Fruit fly (Drosophila melanogaster) whole organism, embryonic: ENCODE data around the gene CG10365.
A peak's percentile ranks its signal among the peaks of the same experiment; 100 is the strongest.

Source experiments
- Atf6 ChIP-seq: fragments of 200-800 bp; sonication (Bioruptor generic); IDR thresholded peaks from 2 replicates; pipeline ENCODE4 v1.3.6; 2022; ENCODE audit warnings: missing biosample characterization, missing genetic modification characterization
- Bgb ChIP-seq: fragments of 200-800 bp; sonication (Bioruptor generic); IDR thresholded peaks from 2 replicates; pipeline ENCODE4 v1.3.6; 2022; ENCODE audit warnings: missing biosample characterization, missing genetic modification characterization; ENCODE audit not compliant: partially characterized antibody
- CG10321 ChIP-seq: fragments of 200-800 bp; sonication (Bioruptor generic); IDR thresholded peaks from 2 replicates; pipeline ENCODE4 v1.3.6; 2022; ENCODE audit warnings: missing biosample characterization, missing genetic modification characterization
- CG13287 ChIP-seq: fragments of 200-800 bp; sonication (Bioruptor generic); IDR thresholded peaks from 2 replicates; pipeline ENCODE4 v1.3.6; 2022; ENCODE audit warnings: missing biosample characterization, missing genetic modification characterization; ENCODE audit not compliant: partially characterized antibody
- CG15514 ChIP-seq: fragments of 200-800 bp; sonication (Bioruptor generic); optimal IDR thresholded peaks from 3 replicates; lab custom pipeline; 2017; ENCODE audit warnings: missing biosample characterization, missing genetic modification characterization, mild to moderate bottlenecking, moderate library complexity, missing genetic modification reagents
- CG34376 ChIP-seq: fragments of 200-800 bp; sonication (Bioruptor generic); optimal IDR thresholded peaks from 2 replicates; lab custom pipeline; 2018; ENCODE audit warnings: missing biosample characterization, mild to moderate bottlenecking, missing genetic modification characterization
- CG34422 ChIP-seq: fragments of 200-800 bp; sonication (Bioruptor generic); IDR thresholded peaks from 3 replicates; pipeline ENCODE4 v1.3.6; 2022; ENCODE audit warnings: missing biosample characterization, missing genetic modification characterization
- CG3847 ChIP-seq: fragments of 200-800 bp; sonication (Bioruptor generic); IDR thresholded peaks from 2 replicates; pipeline ENCODE4 v1.3.6; 2022; ENCODE audit warnings: missing biosample characterization, missing genetic modification characterization
- CG8924 ChIP-seq: fragments of 200-800 bp; optimal IDR thresholded peaks from 3 replicates; lab custom pipeline; 2019; ENCODE audit warnings: missing biosample characterization, mild to moderate bottlenecking, missing genetic modification characterization, moderate library complexity
- CG9932 ChIP-seq: fragments of 200-800 bp; sonication (Bioruptor generic); IDR thresholded peaks from 2 replicates; pipeline ENCODE4 v1.3.6; 2022; ENCODE audit warnings: missing biosample characterization, missing genetic modification characterization
- Dp ChIP-seq: fragments of 200-800 bp; sonication (Bioruptor generic); optimal IDR thresholded peaks from 2 replicates; lab custom pipeline; 2018; ENCODE audit warnings: missing biosample characterization, mild to moderate bottlenecking, missing genetic modification characterization, moderate library complexity
- Dref ChIP-seq: fragments of 200-800 bp; sonication (Bioruptor generic); IDR thresholded peaks from 2 replicates; pipeline ENCODE4 v1.3.6; 2022; ENCODE audit warnings: missing biosample characterization, missing genetic modification characterization
- E2f2 ChIP-seq: fragments of 200-800 bp; sonication (Bioruptor generic); IDR thresholded peaks from 2 replicates; pipeline ENCODE4 v1.3.6; 2022; ENCODE audit warnings: missing biosample characterization, missing genetic modification characterization
- Fer1 ChIP-seq: fragments of 200-800 bp; sonication (Bioruptor generic); optimal IDR thresholded peaks from 2 replicates; lab custom pipeline; 2017; ENCODE audit warnings: missing biosample characterization, mild to moderate bottlenecking, missing genetic modification characterization
- Hey ChIP-seq: fragments of 200-800 bp; sonication (Bioruptor generic); optimal IDR thresholded peaks from 3 replicates; lab custom pipeline; 2018; ENCODE audit warnings: missing biosample characterization, mild to moderate bottlenecking, missing genetic modification characterization
- HmgZ ChIP-seq: fragments of 200-800 bp; sonication (Bioruptor generic); optimal IDR thresholded peaks from 2 replicates; lab custom pipeline; 2018; ENCODE audit warnings: missing biosample characterization, mild to moderate bottlenecking, missing genetic modification characterization
- Jarid2 ChIP-seq: fragments of 200-800 bp; sonication (Bioruptor generic); optimal IDR thresholded peaks from 3 replicates; lab custom pipeline; 2017; ENCODE audit warnings: mild to moderate bottlenecking, missing biosample characterization, missing genetic modification reagents, missing genetic modification characterization
- Med ChIP-seq: fragments of 200-800 bp; sonication (Bioruptor generic); peaks from one replicate; lab custom pipeline; 2016; ENCODE audit warnings: missing biosample characterization, missing genetic modification characterization, mild to moderate bottlenecking, inconsistent platforms, moderate library complexity
- Pdp1 ChIP-seq, 2 experiments: fragments of 200-800 bp; sonication (Bioruptor generic); optimal IDR thresholded peaks; 3 replicates each; lab custom pipeline; 2016; ENCODE audit warnings: missing biosample characterization in 2 of 2, missing genetic modification characterization in 2 of 2, mild to moderate bottlenecking in 1 of 2, moderate library complexity in 1 of 2
- ab ChIP-seq: fragments of 200-800 bp; sonication (Bioruptor generic); optimal IDR thresholded peaks from 2 replicates; lab custom pipeline; 2016; ENCODE audit warnings: missing biosample characterization, missing genetic modification characterization
- amos ChIP-seq: fragments of 200-800 bp; sonication (Bioruptor generic); IDR thresholded peaks from 2 replicates; pipeline ENCODE4 v1.3.6; 2022; ENCODE audit warnings: missing biosample characterization, missing genetic modification characterization; ENCODE audit not compliant: partially characterized antibody
- bigmax ChIP-seq: fragments of 200-800 bp; sonication (Bioruptor generic); optimal IDR thresholded peaks from 2 replicates; lab custom pipeline; 2018; ENCODE audit warnings: missing biosample characterization, mild to moderate bottlenecking, missing genetic modification characterization
- chm ChIP-seq: fragments of 200-800 bp; sonication (Bioruptor generic); IDR thresholded peaks from 2 replicates; pipeline ENCODE4 v1.3.6; 2022; ENCODE audit warnings: missing biosample characterization, missing genetic modification characterization
- ci ChIP-seq: fragments of 200-800 bp; sonication (Bioruptor generic); IDR thresholded peaks from 3 replicates; pipeline ENCODE4 v1.3.6; 2022; ENCODE audit warnings: missing biosample characterization, missing genetic modification characterization
- cwo ChIP-seq: fragments of 200-800 bp; sonication (Bioruptor generic); optimal IDR thresholded peaks from 3 replicates; lab custom pipeline; 2017; ENCODE audit warnings: missing biosample characterization, missing genetic modification characterization, mild to moderate bottlenecking, moderate library complexity, missing genetic modification reagents
- exex ChIP-seq: fragments of 200-800 bp; sonication (Bioruptor generic); optimal IDR thresholded peaks from 4 replicates; lab custom pipeline; 2018; ENCODE audit warnings: missing biosample characterization, mild to moderate bottlenecking, missing genetic modification characterization, moderate library complexity
- kni ChIP-seq: fragments of 200-800 bp; sonication (Bioruptor generic); optimal IDR thresholded peaks from 3 replicates; lab custom pipeline; 2017; ENCODE audit warnings: mild to moderate bottlenecking, missing biosample characterization, missing genetic modification reagents, missing genetic modification characterization
- pzg ChIP-seq: fragments of 200-800 bp; sonication (Bioruptor generic); optimal IDR thresholded peaks from 3 replicates; lab custom pipeline; 2018; ENCODE audit warnings: missing biosample characterization, mild to moderate bottlenecking, missing genetic modification characterization, moderate library complexity
- slbo ChIP-seq: fragments of 200-800 bp; sonication (Bioruptor generic); IDR thresholded peaks from 2 replicates; pipeline ENCODE4 v1.3.6; 2022; ENCODE audit warnings: missing biosample characterization, missing genetic modification characterization
- sna ChIP-seq: fragments of 200-800 bp; sonication (Bioruptor generic); IDR thresholded peaks from 2 replicates; pipeline ENCODE4 v1.3.6; 2022; ENCODE audit warnings: missing biosample characterization, missing genetic modification characterization; ENCODE audit not compliant: partially characterized antibody
- sr ChIP-seq: fragments of 200-800 bp; sonication (Bioruptor generic); IDR thresholded peaks from 3 replicates; pipeline ENCODE4 v1.3.6; 2022; ENCODE audit warnings: missing biosample characterization, missing genetic modification characterization
- sug ChIP-seq: fragments of 200-800 bp; optimal IDR thresholded peaks from 2 replicates; lab custom pipeline; 2019; ENCODE audit warnings: missing biosample characterization, mild to moderate bottlenecking, missing genetic modification characterization, moderate library complexity
- zf30C ChIP-seq: fragments of 200-800 bp; sonication (Bioruptor generic); optimal IDR thresholded peaks from 3 replicates; lab custom pipeline; 2018; ENCODE audit warnings: missing biosample characterization, mild to moderate bottlenecking, missing genetic modification characterization
- zfh2 ChIP-seq: fragments of 200-800 bp; sonication (Bioruptor generic); optimal IDR thresholded peaks from 2 replicates; lab custom pipeline; 2016; ENCODE audit warnings: missing biosample characterization, missing genetic modification characterization

CG10365 gene

dm6 chr3R:23773610-23774364 is 50.7 kb downstream of the CG10365 start, which contains the start of gene CG10208:
TSS of gene CG10208 (minus strand) at chr3R:23774127.
- TF ChIP-seq ci (no peak), CG13287 (GFP tag; lab: Robert Waterston, UW) (peak; percentile 30; the same call in 1 of the 2 replicates), Med (peak; percentile 54), ab (GFP tag; lab: Kevin White, UChicago) (no peak), Dref (peak; percentile 55), slbo (GFP tag; lab: Robert Waterston, UW) (peak; percentile 31; the same call in 1 of the 2 replicates), Pdp1 (GFP tag; optimal IDR thresholded peaks at IDR 0.05; lab: Kevin White, UChicago) (peak in 1 of 2 experiments; percentile 64), CG8924 (tag; lab: Kevin White, UChicago) (no peak), HmgZ (tag; lab: Kevin White, UChicago) (peak; percentile 3), pzg (GFP tag; lab: Kevin White, UChicago) (peak; percentile 18), amos (GFP tag; lab: Robert Waterston, UW) (peak; percentile 28; the same call in 1 of the 2 replicates), Bgb (GFP tag; lab: Robert Waterston, UW) (peak; percentile 39; the same call in 1 of the 2 replicates), sug (tag; lab: Kevin White, UChicago) (peak; percentile 7), sr (0 out of 3 replicates have a peak, but pooled peaks have one; percentile 36), cwo (GFP tag; lab: Kevin White, UChicago) (peak; percentile 73), E2f2 (peak; percentile 68), zfh2 (GFP tag; lab: Kevin White, UChicago) (no peak), Fer1 (GFP tag; lab: Kevin White, UChicago) (peak; percentile 33), CG3847 (GFP tag; lab: Robert Waterston, UW) (no peak), chm (0 out of 2 replicates have a peak, but pooled peaks have one; percentile 7), kni (GFP tag; lab: Kevin White, UChicago) (no peak), zf30C (no peak), Hey (tag; lab: Kevin White, UChicago) (peak; percentile 86), Jarid2 (GFP tag; lab: Kevin White, UChicago) (peak; percentile 15), Dp (GFP tag; lab: Kevin White, UChicago) (peak; percentile 59), exex (peak; percentile 22), CG15514 (GFP tag; lab: Kevin White, UChicago) (peak; percentile 37), CG34376 (GFP tag; lab: Kevin White, UChicago) (peak; percentile 26), CG10321 (GFP tag; lab: Robert Waterston, UW) (no peak), Atf6 (GFP tag; lab: Robert Waterston, UW) (no peak)

dm6 chr3R:23780757-23781156 is 57.6 kb downstream of the CG10365 start:
- no peak for TF ChIP-seq sna (GFP tag; lab: Robert Waterston, UW)
- TF ChIP-seq CG34422, result peak; percentile 67; the same call in 2 of the 3 replicates
- TF ChIP-seq CG9932, result no peak
- peak; percentile 85 for TF ChIP-seq bigmax
- TF ChIP-seq Med, result peak; percentile 55
